Fruit fly (Drosophila melanogaster) whole organism, embryonic: ENCODE data around the gene sing.

Experiments
- Ada2b ChIP-seq: fragments of 200-800 bp; sonication (Bioruptor generic); IDR thresholded peaks from 2 replicates; pipeline ENCODE4 v1.3.6; 2022; ENCODE audit warnings: missing biosample characterization, missing genetic modification characterization
- CG11456 ChIP-seq: fragments of 200-800 bp; sonication (Bioruptor generic); IDR thresholded peaks from 3 replicates; pipeline ENCODE4 v1.3.6; 2022; ENCODE audit warnings: missing biosample characterization, missing genetic modification characterization
- CG12236 ChIP-seq: fragments of 200-800 bp; sonication (Bioruptor generic); optimal IDR thresholded peaks from 2 replicates; lab custom pipeline; 2016; ENCODE audit warnings: missing biosample characterization, missing genetic modification characterization
- CG12659 ChIP-seq: fragments of 200-800 bp; sonication (Bioruptor generic); optimal IDR thresholded peaks from 3 replicates; lab custom pipeline; 2017; ENCODE audit warnings: mild to moderate bottlenecking, missing biosample characterization, missing genetic modification reagents, missing genetic modification characterization
- CG13296 ChIP-seq: fragments of 200-800 bp; sonication (Bioruptor generic); optimal IDR thresholded peaks from 3 replicates; lab custom pipeline; 2018; ENCODE audit warnings: missing biosample characterization, mild to moderate bottlenecking, missing genetic modification characterization
- CG14965 ChIP-seq: fragments of 200-800 bp; sonication (Bioruptor generic); optimal IDR thresholded peaks from 2 replicates; lab custom pipeline; 2016; ENCODE audit warnings: missing biosample characterization, missing genetic modification characterization, borderline replicate concordance
- CG16779 ChIP-seq: fragments of 200-800 bp; sonication (Bioruptor generic); IDR thresholded peaks from 2 replicates; pipeline ENCODE4 v1.3.6; 2022; ENCODE audit warnings: missing biosample characterization, missing genetic modification characterization
- CG17359 ChIP-seq: fragments of 200-800 bp; sonication (Bioruptor generic); optimal IDR thresholded peaks from 3 replicates; lab custom pipeline; 2018; ENCODE audit warnings: missing biosample characterization, mild to moderate bottlenecking, missing genetic modification characterization, moderate library complexity
- CG1832 ChIP-seq: fragments of 200-800 bp; sonication (Bioruptor generic); optimal IDR thresholded peaks from 2 replicates; lab custom pipeline; 2017; ENCODE audit warnings: missing biosample characterization, mild to moderate bottlenecking, missing genetic modification characterization, inconsistent platforms
- CG18619 ChIP-seq: fragments of 200-800 bp; sonication (Bioruptor generic); optimal IDR thresholded peaks from 3 replicates; lab custom pipeline; 2017; ENCODE audit warnings: missing biosample characterization, mild to moderate bottlenecking, missing genetic modification characterization
- CG2199 ChIP-seq: fragments of 200-800 bp; sonication (Bioruptor generic); IDR thresholded peaks from 3 replicates; pipeline ENCODE4 v1.3.6; 2022; ENCODE audit warnings: missing biosample characterization, missing genetic modification characterization
- CG3065 ChIP-seq: fragments of 200-800 bp; sonication (Bioruptor generic); optimal IDR thresholded peaks from 2 replicates; lab custom pipeline; 2016; ENCODE audit warnings: missing biosample characterization, missing genetic modification characterization
- CG31365 ChIP-seq: fragments of 200-800 bp; sonication (Bioruptor generic); optimal IDR thresholded peaks from 2 replicates; lab custom pipeline; 2018; ENCODE audit warnings: missing biosample characterization, mild to moderate bottlenecking, missing genetic modification characterization
- CG32772 ChIP-seq: fragments of 200-800 bp; sonication (Bioruptor generic); IDR thresholded peaks from 2 replicates; pipeline ENCODE4 v1.3.6; 2022; ENCODE audit warnings: missing biosample characterization, missing genetic modification characterization
- CG4404 ChIP-seq: fragments of 200-800 bp; sonication (Bioruptor generic); IDR thresholded peaks from 2 replicates; pipeline ENCODE4 v1.3.6; 2022; ENCODE audit warnings: missing biosample characterization, missing genetic modification characterization
- CG6272 ChIP-seq: fragments of 200-800 bp; sonication (Bioruptor generic); IDR thresholded peaks from 2 replicates; pipeline ENCODE4 v1.3.6; 2022; ENCODE audit warnings: missing biosample characterization, missing genetic modification characterization
- CG6813 ChIP-seq: fragments of 200-800 bp; sonication (Bioruptor generic); optimal IDR thresholded peaks from 2 replicates; lab custom pipeline; 2017; ENCODE audit warnings: missing biosample characterization, missing genetic modification characterization, mild to moderate bottlenecking, moderate library complexity, missing genetic modification reagents
- CG7357 ChIP-seq: fragments of 200-800 bp; sonication (Bioruptor generic); IDR thresholded peaks from 3 replicates; pipeline ENCODE4 v1.3.6; 2022; ENCODE audit warnings: missing biosample characterization, missing genetic modification characterization
- CG8290 ChIP-seq, 3 experiments: fragments of 200-800 bp; sonication (Bioruptor generic); optimal IDR thresholded peaks; 2 replicates each; lab custom pipeline; 2016 to 2019; ENCODE audit warnings: missing biosample characterization in 3 of 3, missing genetic modification characterization in 3 of 3, mild to moderate bottlenecking in 2 of 3, moderate library complexity in 1 of 3
- CG9932 ChIP-seq: fragments of 200-800 bp; sonication (Bioruptor generic); IDR thresholded peaks from 2 replicates; pipeline ENCODE4 v1.3.6; 2022; ENCODE audit warnings: missing biosample characterization, missing genetic modification characterization
- H2.0 ChIP-seq: fragments of 200-800 bp; sonication (Bioruptor generic); IDR thresholded peaks from 2 replicates; pipeline ENCODE4 v1.3.6; 2022; ENCODE audit warnings: missing biosample characterization, missing genetic modification characterization
- Hmx ChIP-seq: fragments of 200-800 bp; sonication (Bioruptor generic); optimal IDR thresholded peaks from 2 replicates; lab custom pipeline; 2016; ENCODE audit warnings: missing biosample characterization, missing genetic modification characterization
- Med ChIP-seq: fragments of 200-800 bp; sonication (Bioruptor generic); peaks from one replicate; lab custom pipeline; 2016; ENCODE audit warnings: missing biosample characterization, missing genetic modification characterization, mild to moderate bottlenecking, inconsistent platforms, moderate library complexity
- Mes4 ChIP-seq: fragments of 200-800 bp; sonication (Bioruptor generic); optimal IDR thresholded peaks from 2 replicates; lab custom pipeline; 2016; ENCODE audit warnings: missing biosample characterization, missing genetic modification characterization
- Mrtf ChIP-seq: fragments of 200-800 bp; sonication (Bioruptor generic); IDR thresholded peaks from 3 replicates; pipeline ENCODE4 v1.3.6; 2022; ENCODE audit warnings: missing biosample characterization, missing genetic modification characterization
- NC2β ChIP-seq: fragments of 200-800 bp; sonication (Bioruptor generic); optimal IDR thresholded peaks from 2 replicates; lab custom pipeline; 2016; ENCODE audit warnings: missing biosample characterization, missing genetic modification characterization
- Rx ChIP-seq: fragments of 200-800 bp; sonication (Bioruptor generic); IDR thresholded peaks from 2 replicates; pipeline ENCODE4 v1.3.6; 2022; ENCODE audit warnings: missing biosample characterization, missing genetic modification characterization
- Sry-δ ChIP-seq: fragments of 200-800 bp; sonication (Bioruptor generic); optimal IDR thresholded peaks from 2 replicates; lab custom pipeline; 2016; ENCODE audit warnings: missing biosample characterization, missing genetic modification characterization
- Trl ChIP-seq, 3 experiments: fragments of >200 bp in 2 of 3; fragments of 200-800 bp in 1 of 3; sonication (Bioruptor generic) in 1 of 3; optimal IDR thresholded peaks; 2 replicates in 1 of 3; 3 replicates in 2 of 3; lab custom pipeline; 2016 to 2017; ENCODE audit warnings: missing biosample characterization in 1 of 3, missing genetic modification characterization in 1 of 3
- aop ChIP-seq: fragments of 200-800 bp; sonication (Bioruptor generic); IDR thresholded peaks from 2 replicates; pipeline ENCODE4 v1.3.6; 2022; ENCODE audit warnings: missing biosample characterization, missing genetic modification characterization
- bbx ChIP-seq: fragments of 200-800 bp; sonication (Bioruptor generic); IDR thresholded peaks from 2 replicates; pipeline ENCODE4 v1.3.6; 2022; ENCODE audit warnings: missing biosample characterization, missing genetic modification characterization; ENCODE audit not compliant: partially characterized antibody
- crol ChIP-seq: fragments of 200-800 bp; sonication (Bioruptor generic); IDR thresholded peaks from 2 replicates; pipeline ENCODE4 v1.3.6; 2022; ENCODE audit warnings: missing biosample characterization, missing genetic modification characterization
- dmrt99B ChIP-seq: fragments of 200-800 bp; sonication (Bioruptor generic); optimal IDR thresholded peaks from 2 replicates; lab custom pipeline; 2018; ENCODE audit warnings: missing biosample characterization, mild to moderate bottlenecking, missing genetic modification characterization, moderate library complexity
- dpn ChIP-seq, 2 experiments: fragments of 200-800 bp; sonication (Bioruptor generic); optimal IDR thresholded peaks; 3 replicates each; lab custom pipeline; 2016; ENCODE audit warnings: missing biosample characterization in 2 of 2, missing genetic modification characterization in 2 of 2
- gce ChIP-seq: fragments of 200-800 bp; sonication (Bioruptor generic); IDR thresholded peaks from 3 replicates; pipeline ENCODE4 v1.3.6; 2022; ENCODE audit warnings: missing biosample characterization, missing genetic modification characterization
- jing ChIP-seq: fragments of 200-800 bp; sonication (Bioruptor generic); optimal IDR thresholded peaks from 2 replicates; lab custom pipeline; 2018; ENCODE audit warnings: missing biosample characterization, mild to moderate bottlenecking, missing genetic modification characterization
- mirr ChIP-seq: fragments of 200-800 bp; sonication (Bioruptor generic); optimal IDR thresholded peaks from 3 replicates; lab custom pipeline; 2018; ENCODE audit warnings: missing biosample characterization, mild to moderate bottlenecking, missing genetic modification characterization
- otp ChIP-seq: fragments of 200-800 bp; sonication (Bioruptor generic); IDR thresholded peaks from 3 replicates; pipeline ENCODE4, ENCODE4 v1.3.6; 2022; ENCODE audit warnings: missing biosample characterization, missing genetic modification characterization
- pb ChIP-seq: fragments of 200-800 bp; sonication (Bioruptor generic); optimal IDR thresholded peaks from 3 replicates; lab custom pipeline; 2016; ENCODE audit warnings: missing biosample characterization, missing genetic modification characterization
- pita ChIP-seq: fragments of 200-800 bp; sonication (Bioruptor generic); optimal IDR thresholded peaks from 2 replicates; lab custom pipeline; 2017; ENCODE audit warnings: missing biosample characterization, mild to moderate bottlenecking, missing genetic modification characterization
- sd ChIP-seq: fragments of 200-800 bp; sonication (Bioruptor generic); optimal IDR thresholded peaks from 3 replicates; lab custom pipeline; 2018; ENCODE audit warnings: missing biosample characterization, mild to moderate bottlenecking, missing genetic modification characterization, moderate library complexity
- sens ChIP-seq: fragments of 200-800 bp; sonication (Bioruptor generic); peaks from one replicate; lab custom pipeline; 2016; ENCODE audit warnings: missing biosample characterization, missing genetic modification characterization
- sr ChIP-seq: fragments of 200-800 bp; sonication (Bioruptor generic); IDR thresholded peaks from 3 replicates; pipeline ENCODE4 v1.3.6; 2022; ENCODE audit warnings: missing biosample characterization, missing genetic modification characterization
- ssp ChIP-seq: fragments of 200-800 bp; sonication (Bioruptor generic); IDR thresholded peaks from 2 replicates; pipeline ENCODE4 v1.3.6; 2022; ENCODE audit warnings: missing biosample characterization, missing genetic modification characterization
- tup ChIP-seq: fragments of 200-800 bp; sonication (Bioruptor generic); optimal IDR thresholded peaks from 2 replicates; lab custom pipeline; 2016; ENCODE audit warnings: missing biosample characterization, mild to moderate bottlenecking, missing genetic modification characterization, moderate library complexity
- tx ChIP-seq: fragments of 200-800 bp; sonication (Bioruptor generic); optimal IDR thresholded peaks from 2 replicates; lab custom pipeline; 2016; ENCODE audit warnings: missing biosample characterization, missing genetic modification characterization
- z ChIP-seq: fragments of 200-800 bp; sonication (Bioruptor generic); IDR thresholded peaks from 3 replicates; pipeline ENCODE4 v1.3.6; 2022; ENCODE audit warnings: missing biosample characterization, missing genetic modification characterization

sing gene

dm6 chrX:16692325-16692724, 13.2 kb downstream of the sing start (continued):
- TF ChIP-seq gce (no peak), jing (GFP tag; lab: Kevin White, UChicago) (no peak), CG6272 (no peak), aop (GFP tag; lab: Robert Waterston, UW) (no peak), NC2β (no peak)

dm6 chrX:16693805-16694387, 14.8 kb downstream of the sing start:
- TF ChIP-seq CG4404 (GFP tag; lab: Robert Waterston, UW) (peak; percentile 10; the same call in 1 of the 2 replicates), CG3065 (GFP tag; lab: Kevin White, UChicago) (peak; percentile 19), CG32772 (GFP tag; lab: Robert Waterston, UW) (peak; percentile 65), mirr (GFP tag; lab: Kevin White, UChicago) (no peak), otp (GFP tag; lab: Robert Waterston, UW) (no peak), CG16779 (GFP tag; lab: Robert Waterston, UW) (0 out of 2 replicates have a peak, but pooled peaks have one; percentile 4), CG31365 (tag; lab: Kevin White, UChicago) (peak; percentile 2), ssp (GFP tag; lab: Robert Waterston, UW) (no peak), sr (GFP tag; lab: Robert Waterston, UW) (peak; percentile 72), Med (GFP tag; lab: Kevin White, UChicago) (peak; percentile 56), jing (GFP tag; lab: Kevin White, UChicago) (no peak), CG14965 (no peak), crol (GFP tag; lab: Robert Waterston, UW) (peak; percentile 80), CG2199 (GFP tag; lab: Robert Waterston, UW) (peak; percentile 52; the same call in 1 of the 3 replicates), dmrt99B (tag; lab: Kevin White, UChicago) (no peak), CG17359 (tag; lab: Kevin White, UChicago) (peak; percentile 58), sens (peak; percentile 43), CG12236 (GFP tag; lab: Kevin White, UChicago) (no peak), CG11456 (GFP tag; lab: Robert Waterston, UW) (0 out of 3 replicates have a peak, but pooled peaks have one; percentile 56), tup (GFP tag; lab: Kevin White, UChicago) (no peak)

dm6 chrX:16694477-16694876, 15.4 kb downstream of the sing start:
- TF ChIP-seq Mes4 (GFP tag; lab: Kevin White, UChicago) = no peak
- TF ChIP-seq H2.0 (GFP tag; lab: Robert Waterston, UW) = no peak
- 0 out of 2 replicates have a peak, but pooled peaks have one; percentile 4 for TF ChIP-seq Ada2b (GFP tag; lab: Robert Waterston, UW)
- TF ChIP-seq pita = no peak
- TF ChIP-seq CG18619 = no peak
- TF ChIP-seq ssp (GFP tag; lab: Robert Waterston, UW) = no peak
- no peak for TF ChIP-seq sd
- TF ChIP-seq pb (GFP tag; lab: Kevin White, UChicago) = no peak
- no peak for TF ChIP-seq Hmx (GFP tag; lab: Kevin White, UChicago)
- TF ChIP-seq Mrtf = no peak
- TF ChIP-seq CG1832 (GFP tag; lab: Kevin White, UChicago) = peak; percentile 13
- peak; percentile 51 for TF ChIP-seq crol (GFP tag; lab: Robert Waterston, UW)
- no peak for TF ChIP-seq Trl (optimal IDR thresholded peaks at IDR 0.05; lab: Kevin White, UChicago)
- TF ChIP-seq Trl (GFP tag; optimal IDR thresholded peaks at IDR 0.05; lab: Kevin White, UChicago) = no peak
- TF ChIP-seq Rx (GFP tag; lab: Robert Waterston, UW) = no peak
- TF ChIP-seq CG7357 = no peak
- no peak for TF ChIP-seq CG11456 (GFP tag; lab: Robert Waterston, UW)
- no peak for TF ChIP-seq CG8290 (GFP tag; optimal IDR thresholded peaks at IDR 0.05; lab: Kevin White, UChicago)
- no peak for TF ChIP-seq CG8290 (tag; optimal IDR thresholded peaks at IDR 0.05; lab: Kevin White, UChicago)
- TF ChIP-seq dpn (GFP tag; optimal IDR thresholded peaks at IDR 0.05; lab: Kevin White, UChicago) = no peak
- TF ChIP-seq bbx (GFP tag; lab: Robert Waterston, UW) = no peak
- no peak for TF ChIP-seq CG12659 (GFP tag; lab: Kevin White, UChicago)
- no peak for TF ChIP-seq tup (GFP tag; lab: Kevin White, UChicago)
- no peak for TF ChIP-seq CG6813
- TF ChIP-seq tx (GFP tag; lab: Kevin White, UChicago) = no peak
- no peak for TF ChIP-seq Sry-δ (GFP tag; lab: Kevin White, UChicago)
- TF ChIP-seq z (GFP tag; lab: Robert Waterston, UW) = no peak
- TF ChIP-seq CG9932 (GFP tag; lab: Robert Waterston, UW) = no peak
- TF ChIP-seq CG13296 (GFP tag; lab: Kevin White, UChicago) = no peak
